Worm (Caenorhabditis elegans) whole organism, young adult: Measurements from ENCODE around the gene chtl-1.

ENCODE experiments used
- B0035.1 ChIP-seq: sonication (generic microtip); optimal IDR thresholded peaks from 2 replicates; lab custom pipeline; 2016; ENCODE audit warnings: missing genetic modification characterization, mild to moderate bottlenecking, missing compliant biosample characterization, missing genotype, missing genetic modification reagents
- B0261.1 ChIP-seq: sonication (generic microtip); optimal IDR thresholded peaks from 2 replicates; lab custom pipeline; 2016; ENCODE audit warnings: mild to moderate bottlenecking, missing genetic modification characterization, moderate library complexity, missing compliant biosample characterization
- F22D6.2 ChIP-seq: sonication (generic microtip); optimal IDR thresholded peaks from 2 replicates; lab custom pipeline; 2016; ENCODE audit warnings: mild to moderate bottlenecking, missing genetic modification characterization, missing compliant biosample characterization
- F23B12.7 ChIP-seq: sonication (generic microtip); optimal IDR thresholded peaks from 2 replicates; lab custom pipeline; 2017; ENCODE audit warnings: missing genetic modification characterization, mild to moderate bottlenecking, missing compliant biosample characterization, antibody characterized with exemption, moderate library complexity; ENCODE audit not compliant: insufficient read depth
- F33H1.4 ChIP-seq: fragments of 200-800 bp; sonication (Bioruptor generic); IDR thresholded peaks from 2 replicates; pipeline ENCODE4 v1.3.6; 2022; ENCODE audit warnings: missing genetic modification reagents, missing genetic modification characterization, missing compliant biosample characterization
- F37B4.10 ChIP-seq: fragments of 200-800 bp; sonication (Bioruptor generic); IDR thresholded peaks from 2 replicates; pipeline ENCODE4 v1.3.6; 2022; ENCODE audit warnings: missing genetic modification characterization, missing compliant biosample characterization
- F52B5.7 ChIP-seq: sonication (generic microtip); optimal IDR thresholded peaks from 2 replicates; lab custom pipeline; 2016; ENCODE audit warnings: mild to moderate bottlenecking, missing genetic modification characterization, missing compliant biosample characterization
- F57A8.1 ChIP-seq: fragments of 200-800 bp; sonication (Bioruptor generic); optimal IDR thresholded peaks from 2 replicates; lab custom pipeline; 2018; ENCODE audit warnings: mild to moderate bottlenecking, missing genetic modification characterization, moderate library complexity, missing compliant biosample characterization
- K11D2.4 ChIP-seq: fragments of 200-800 bp; sonication (Bioruptor generic); IDR thresholded peaks from 2 replicates; pipeline ENCODE4 v1.3.6; 2022; ENCODE audit warnings: missing genetic modification reagents, missing genetic modification characterization, missing compliant biosample characterization
- T26A5.8 ChIP-seq: sonication (generic microtip); optimal IDR thresholded peaks from 2 replicates; lab custom pipeline; 2016; ENCODE audit warnings: missing genetic modification characterization, missing compliant biosample characterization
- Y53G8AR.9 ChIP-seq: fragments of 200-800 bp; sonication (Bioruptor generic); conservative IDR thresholded peaks from 2 replicates; pipeline ENCODE4 v1.3.6; 2022; ENCODE audit warnings: missing genetic modification reagents, missing genetic modification characterization, missing compliant biosample characterization
- Y95B8A.8 ChIP-seq: fragments of 200-800 bp; sonication (Bioruptor generic); IDR thresholded peaks from 2 replicates; pipeline ENCODE4 v1.3.6; 2022; ENCODE audit warnings: missing genetic modification reagents, missing genetic modification characterization, missing compliant biosample characterization
- aptf-2 ChIP-seq: fragments of 200-800 bp; sonication (Bioruptor generic); conservative IDR thresholded peaks from 2 replicates; pipeline ENCODE4 v1.3.6; 2022; ENCODE audit warnings: missing genetic modification reagents, missing genetic modification characterization, missing compliant biosample characterization
- atf-7 ChIP-seq: sonication (generic microtip); optimal IDR thresholded peaks from 2 replicates; lab custom pipeline; 2017; ENCODE audit warnings: mild to moderate bottlenecking, missing genetic modification characterization, missing compliant biosample characterization
- cebp-1 ChIP-seq, 2 experiments: fragments of 200-800 bp in 1 of 2; sonication (Bioruptor generic) in 1 of 2; sonication (generic microtip) in 1 of 2; IDR thresholded peaks in 1 of 2; optimal IDR thresholded peaks in 1 of 2; 2 replicates each; pipeline versions ENCODE4 v1.3.6 to Lab custom; 2017 to 2022; ENCODE audit warnings: missing compliant biosample characterization in 2 of 2, missing genetic modification characterization in 2 of 2, mild to moderate bottlenecking in 1 of 2, missing genetic modification reagents in 1 of 2, moderate library complexity in 1 of 2
- ceh-27 ChIP-seq: fragments of 200-800 bp; sonication (Bioruptor generic); optimal IDR thresholded peaks from 2 replicates; lab custom pipeline; 2018; ENCODE audit warnings: mild to moderate bottlenecking, missing genetic modification characterization, moderate library complexity, missing compliant biosample characterization
- ceh-79 ChIP-seq: sonication (generic microtip); optimal IDR thresholded peaks from 2 replicates; lab custom pipeline; 2017; ENCODE audit warnings: mild to moderate bottlenecking, missing genetic modification characterization, missing compliant biosample characterization
- chd-7 ChIP-seq: sonication (generic microtip); optimal IDR thresholded peaks from 2 replicates; lab custom pipeline; 2016; ENCODE audit warnings: mild to moderate bottlenecking, missing genetic modification characterization, moderate library complexity, missing compliant biosample characterization
- die-1 ChIP-seq: sonication (generic microtip); optimal IDR thresholded peaks from 2 replicates; lab custom pipeline; 2016; ENCODE audit warnings: missing genotype, mild to moderate bottlenecking, missing genetic modification characterization, missing compliant biosample characterization
- dpl-1 ChIP-seq: fragments of 150-350 bp; optimal IDR thresholded peaks from 2 replicates; lab custom pipeline; 2014; ENCODE audit warnings: missing biosample characterization, missing genetic modification reagents, missing genetic modification characterization
- egl-18 ChIP-seq: fragments of 200-800 bp; sonication (Bioruptor generic); IDR thresholded peaks from 2 replicates; pipeline ENCODE4 v1.3.6; 2022; ENCODE audit warnings: missing genetic modification reagents, missing genetic modification characterization, missing compliant biosample characterization
- egl-44 ChIP-seq: fragments of 200-800 bp; sonication (Bioruptor generic); IDR thresholded peaks from 2 replicates; pipeline ENCODE4 v1.3.6; 2022; ENCODE audit warnings: missing genetic modification reagents, missing genetic modification characterization, missing compliant biosample characterization
- ekl-4 ChIP-seq: fragments of 200-800 bp; sonication (Bioruptor generic); IDR thresholded peaks from 2 replicates; pipeline ENCODE4 v1.3.6; 2022; ENCODE audit warnings: missing genetic modification reagents, missing genetic modification characterization, missing compliant biosample characterization
- gei-17 ChIP-seq: fragments of 200-800 bp; sonication (Bioruptor generic); optimal IDR thresholded peaks from 2 replicates; lab custom pipeline; 2018; ENCODE audit warnings: mild to moderate bottlenecking, missing genetic modification characterization, missing compliant biosample characterization
- hlh-26 ChIP-seq: fragments of 200-800 bp; sonication (Bioruptor generic); conservative IDR thresholded peaks from 2 replicates; pipeline ENCODE4 v1.3.6; 2022; ENCODE audit warnings: missing genetic modification reagents, missing genetic modification characterization, missing compliant biosample characterization
- hrde-1 ChIP-seq: sonication (generic microtip); optimal IDR thresholded peaks from 2 replicates; lab custom pipeline; 2016; ENCODE audit warnings: missing genetic modification characterization, mild to moderate bottlenecking, missing compliant biosample characterization, moderate library complexity, missing genotype, missing genetic modification reagents, borderline replicate concordance
- let-526 ChIP-seq: fragments of 200-800 bp; sonication (Bioruptor generic); IDR thresholded peaks from 2 replicates; pipeline ENCODE4 v1.3.6; 2022; ENCODE audit warnings: missing genetic modification reagents, missing genetic modification characterization, missing compliant biosample characterization
- let-607 ChIP-seq, 2 experiments: fragments of 200-800 bp in 1 of 2; sonication (Bioruptor generic) in 1 of 2; sonication (generic microtip) in 1 of 2; optimal IDR thresholded peaks; 2 replicates each; lab custom pipeline; 2016 to 2018; ENCODE audit warnings: mild to moderate bottlenecking in 2 of 2, missing compliant biosample characterization in 2 of 2, missing genetic modification characterization in 2 of 2, moderate library complexity in 2 of 2, missing genotype in 1 of 2
- lin-35 ChIP-seq, 3 experiments: fragments of 150-350 bp in 2 of 3; sonication (generic microtip) in 1 of 3; optimal IDR thresholded peaks; 2 replicates each; lab custom pipeline; 2014 to 2018; ENCODE audit warnings: missing biosample characterization in 3 of 3, missing genetic modification characterization in 3 of 3, missing genetic modification reagents in 3 of 3
- lin-40 ChIP-seq: sonication (generic microtip); optimal IDR thresholded peaks from 2 replicates; lab custom pipeline; 2016; ENCODE audit warnings: missing genetic modification characterization, mild to moderate bottlenecking, missing compliant biosample characterization, missing genotype, missing genetic modification reagents
- nhr-120 ChIP-seq: fragments of 200-800 bp; sonication (Bioruptor generic); IDR thresholded peaks from 2 replicates; pipeline ENCODE4 v1.3.6; 2022; ENCODE audit warnings: missing genetic modification characterization, missing compliant biosample characterization
- nhr-27 ChIP-seq: fragments of 200-800 bp; sonication (Bioruptor generic); optimal IDR thresholded peaks from 2 replicates; lab custom pipeline; 2018; ENCODE audit warnings: mild to moderate bottlenecking, missing genetic modification characterization, moderate library complexity, missing compliant biosample characterization
- nhr-80 ChIP-seq: sonication (generic microtip); optimal IDR thresholded peaks from 2 replicates; lab custom pipeline; 2016; ENCODE audit warnings: missing genetic modification characterization, missing compliant biosample characterization
- rpc-1 ChIP-seq, 2 experiments: fragments of 150-350 bp in 1 of 2; sonication (generic microtip) in 1 of 2; optimal IDR thresholded peaks; 2 replicates each; lab custom pipeline; 2014 to 2018; ENCODE audit warnings: missing biosample characterization in 1 of 2, missing genetic modification characterization in 1 of 2, missing genetic modification reagents in 1 of 2, missing genotype in 1 of 2
- snpc-1.1 ChIP-seq: sonication (generic microtip); optimal IDR thresholded peaks from 2 replicates; lab custom pipeline; 2017; ENCODE audit warnings: missing genetic modification characterization, mild to moderate bottlenecking, missing compliant biosample characterization, antibody characterized with exemption, moderate library complexity, missing genotype, missing genetic modification reagents; ENCODE audit not compliant: insufficient read depth
- snpc-1.3 ChIP-seq: sonication (generic microtip); optimal IDR thresholded peaks from 2 replicates; lab custom pipeline; 2017; ENCODE audit warnings: missing genetic modification characterization, mild to moderate bottlenecking, missing compliant biosample characterization, antibody characterized with exemption, moderate library complexity, missing genotype, missing genetic modification reagents; ENCODE audit not compliant: insufficient read depth
- snpc-3.4 ChIP-seq: sonication (generic microtip); optimal IDR thresholded peaks from 2 replicates; lab custom pipeline; 2017; ENCODE audit warnings: missing genetic modification characterization, mild to moderate bottlenecking, missing compliant biosample characterization, antibody characterized with exemption, moderate library complexity, missing genotype, missing genetic modification reagents
- snpc-4 ChIP-seq, 5 experiments: fragments of 150-350 bp in 1 of 5; sonication (generic microtip) in 4 of 5; optimal IDR thresholded peaks; 2 replicates each; lab custom pipeline; 2014 to 2018; ENCODE audit warnings: missing genetic modification characterization in 5 of 5, missing biosample characterization in 3 of 5, antibody characterized with exemption in 2 of 5, mild to moderate bottlenecking in 2 of 5, missing compliant biosample characterization in 2 of 5, missing genotype in 2 of 5, moderate library complexity in 2 of 5, missing genetic modification reagents in 1 of 5
- somi-1 ChIP-seq: fragments of 200-800 bp; sonication (Bioruptor generic); optimal IDR thresholded peaks from 2 replicates; lab custom pipeline; 2018; ENCODE audit warnings: mild to moderate bottlenecking, missing genetic modification characterization, missing compliant biosample characterization
- tlf-1 ChIP-seq: fragments of 200-800 bp; sonication (Bioruptor generic); optimal IDR thresholded peaks from 2 replicates; lab custom pipeline; 2018; ENCODE audit warnings: mild to moderate bottlenecking, missing genetic modification characterization, missing compliant biosample characterization
- zfh-2 ChIP-seq: fragments of 200-800 bp; sonication (Bioruptor generic); conservative IDR thresholded peaks from 2 replicates; pipeline ENCODE4 v1.3.6; 2022; ENCODE audit warnings: missing genetic modification reagents, missing genetic modification characterization, missing compliant biosample characterization
- ztf-18 ChIP-seq: sonication (generic microtip); optimal IDR thresholded peaks from 2 replicates; lab custom pipeline; 2016; ENCODE audit warnings: missing genotype, mild to moderate bottlenecking, missing genetic modification characterization, missing compliant biosample characterization
- ztf-28 ChIP-seq: fragments of 200-800 bp; sonication (Bioruptor generic); IDR thresholded peaks from 2 replicates; pipeline ENCODE4 v1.3.6; 2022; ENCODE audit warnings: missing genetic modification reagents, missing genetic modification characterization, missing compliant biosample characterization

Gene chtl-1

ce11 chrX:5321563-5321962 is 42.6 kb downstream of the chtl-1 start:
- TF ChIP-seq K11D2.4 (GFP tag; lab: Robert Waterston, UW) (no peak), F22D6.2 (no peak), gei-17 (no peak), nhr-80 (no peak), die-1 (tag; lab: Kevin White, UChicago) (no peak), F37B4.10 (no peak), ekl-4 (no peak), B0035.1 (tag; lab: Kevin White, UChicago) (no peak), egl-18 (GFP tag; lab: Robert Waterston, UW) (no peak), tlf-1 (GFP tag; lab: Kevin White, UChicago) (no peak), F52B5.7 (tag; lab: Kevin White, UChicago) (no peak), ztf-28 (GFP tag; lab: Robert Waterston, UW) (no peak), ceh-27 (GFP tag; lab: Kevin White, UChicago) (no peak), cebp-1 (GFP tag; IDR thresholded peaks at IDR 0.05; lab: Robert Waterston, UW) (no peak), cebp-1 (tag; optimal IDR thresholded peaks at IDR 0.05; lab: Kevin White, UChicago) (no peak)

- no peak for TF ChIP-seq hlh-26 (GFP tag; lab: Robert Waterston, UW)
- TF ChIP-seq somi-1, result no peak
- peak; percentile 15 to 31 for TF ChIP-seq let-607 (tag; optimal IDR thresholded peaks at IDR 0.05; lab: Kevin White, UChicago)
- TF ChIP-seq Y95B8A.8 (GFP tag; lab: Robert Waterston, UW), result no peak
- no peak for TF ChIP-seq let-526
- TF ChIP-seq lin-35 (GFP tag; optimal IDR thresholded peaks at IDR 0.05; lab: Kevin White, UChicago), result peak in 1 of 3 experiments; percentile 57
- peak; percentile 86 for TF ChIP-seq snpc-3.4
- TF ChIP-seq Y53G8AR.9, result 0 out of 2 replicates have a peak, but pooled peaks have one; percentile 51
- 0 out of 2 replicates have a peak, but pooled peaks have one; percentile 36 for TF ChIP-seq nhr-120 (GFP tag; lab: Robert Waterston, UW)
- TF ChIP-seq aptf-2, result peak; percentile 50; the same call in 1 of the 2 replicates
- TF ChIP-seq F23B12.7 (tag; lab: Kevin White, UChicago), result peak; percentile 76
- TF ChIP-seq dpl-1 (GFP tag; lab: Kevin White, UChicago), result peak; percentile 4
- TF ChIP-seq rpc-1 (optimal IDR thresholded peaks at IDR 0.05; lab: Kevin White, UChicago), result peak; percentile 96
- peak; percentile 87 for TF ChIP-seq rpc-1 (tag; optimal IDR thresholded peaks at IDR 0.05; lab: Kevin White, UChicago)
- peak; percentile 56 for TF ChIP-seq atf-7 (tag; lab: Kevin White, UChicago)
- peak; percentile 32 for TF ChIP-seq T26A5.8 (tag; lab: Kevin White, UChicago)
- TF ChIP-seq egl-44 (GFP tag; lab: Robert Waterston, UW), result peak; percentile 64; the same call in 1 of the 2 replicates
- TF ChIP-seq lin-40 (tag; lab: Kevin White, UChicago), result peak; percentile 63
- TF ChIP-seq nhr-80, result peak; percentile 23
- 0 out of 2 replicates have a peak, but pooled peaks have one; percentile 26 for TF ChIP-seq F33H1.4
- no peak for TF ChIP-seq nhr-27 (tag; lab: Kevin White, UChicago)
- peak; percentile 83 for TF ChIP-seq snpc-1.1 (tag; lab: Kevin White, UChicago)
- TF ChIP-seq hrde-1 (tag; lab: Kevin White, UChicago), result no peak
- peak; percentile 80 for TF ChIP-seq snpc-4 (GFP tag; optimal IDR thresholded peaks at IDR 0.05; lab: Kevin White, UChicago)
- peak in 3 of 4 experiments; percentile 11 to 85 (median 77) for TF ChIP-seq snpc-4 (tag; optimal IDR thresholded peaks at IDR 0.05; lab: Kevin White, UChicago)
- no peak for TF ChIP-seq chd-7 (tag; lab: Kevin White, UChicago)
- peak; percentile 27 for TF ChIP-seq ztf-18 (tag; lab: Kevin White, UChicago)
- TF ChIP-seq B0261.1 (tag; lab: Kevin White, UChicago), result peak; percentile 93
- no peak for TF ChIP-seq F57A8.1 (GFP tag; lab: Kevin White, UChicago)
- no peak for TF ChIP-seq ceh-79 (tag; lab: Kevin White, UChicago)
- TF ChIP-seq snpc-1.3 (tag; lab: Kevin White, UChicago), result peak; percentile 71
- TF ChIP-seq zfh-2 (GFP tag; lab: Robert Waterston, UW), result no peak
These were observed 44.8 kb downstream of the chtl-1 start for ce11 chrX:5319214-5319838.
